Worm (Caenorhabditis elegans): ENCODE results near the gene Y43F8B.9.

Gene Y43F8B.9

DNA sequence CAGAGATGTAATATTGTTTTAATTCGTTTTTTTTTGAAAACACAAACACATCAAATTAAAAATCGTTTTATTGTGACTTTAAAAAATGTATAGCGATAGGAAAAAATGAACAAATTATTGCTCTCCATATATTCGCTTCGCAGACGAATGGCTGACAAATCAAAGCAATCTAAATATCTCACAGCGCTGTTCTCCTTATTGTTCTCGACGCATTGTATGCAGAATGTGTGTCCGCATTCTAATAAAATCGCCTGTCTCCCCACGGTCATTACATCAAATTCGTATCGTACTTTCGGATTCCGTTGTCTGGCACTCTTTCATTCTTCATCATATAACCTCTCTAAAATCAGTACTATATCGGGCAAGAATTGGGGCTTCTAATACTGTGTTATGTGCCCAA, at the start of gene Y43F8B.9:
Y43F8B.9 (plus strand) TSS at position 301 of the 400 bp plus-strand sequence.
- TF ChIP-seq W03F9.2 (tag; optimal IDR thresholded peaks at IDR 0.05) (no peak), dao-5 (tag; optimal IDR thresholded peaks at IDR 0.05) (no peak), him-1 (tag; optimal IDR thresholded peaks at IDR 0.05) (no peak)

DNA sequence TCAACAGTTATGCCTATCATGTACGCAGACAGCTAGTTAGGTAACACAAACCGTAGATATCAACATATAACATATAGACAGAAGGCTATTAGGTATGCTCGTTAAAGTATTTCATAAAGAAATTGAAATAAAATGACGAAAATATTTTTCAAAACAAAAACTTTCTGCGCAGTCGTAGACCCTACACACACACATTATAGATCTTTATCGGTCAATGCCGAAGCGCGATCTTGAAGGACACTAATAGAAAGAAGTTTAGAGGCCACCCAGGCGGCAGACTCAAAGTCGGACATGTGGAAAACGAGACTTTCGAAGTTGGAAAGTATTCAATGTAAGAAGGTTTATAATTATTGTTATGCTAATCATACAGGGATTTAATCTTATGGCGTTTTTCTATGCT, 49.0 kb upstream of the Y43F8B.9 start:
- no peak for TF ChIP-seq him-1 (tag; optimal IDR thresholded peaks at IDR 0.05)

DNA sequence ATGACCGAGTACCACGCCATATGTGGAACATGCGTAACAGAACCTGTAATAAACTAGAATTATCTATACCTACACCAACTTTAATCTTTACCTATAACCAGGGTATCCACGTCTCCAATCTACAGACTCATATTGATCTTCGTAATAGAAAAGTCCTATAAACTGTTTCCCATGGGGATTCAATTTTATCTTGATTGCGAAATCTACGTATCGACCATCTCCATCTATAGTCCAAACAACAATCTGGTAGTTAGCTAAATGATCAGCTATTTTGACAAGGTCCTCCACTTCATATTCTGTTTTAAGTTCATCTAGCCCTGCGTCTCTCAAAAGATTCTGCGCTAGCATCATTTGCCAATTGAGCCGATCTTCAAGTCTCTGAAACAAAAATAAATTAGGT, 48.3 kb upstream of the Y43F8B.9 start:
- TF ChIP-seq him-1 (tag; optimal IDR thresholded peaks at IDR 0.05) = no peak
- no peak for TF ChIP-seq W03F9.2 (tag; optimal IDR thresholded peaks at IDR 0.05)
- TF ChIP-seq dao-5 (tag; optimal IDR thresholded peaks at IDR 0.05) = no peak

DNA sequence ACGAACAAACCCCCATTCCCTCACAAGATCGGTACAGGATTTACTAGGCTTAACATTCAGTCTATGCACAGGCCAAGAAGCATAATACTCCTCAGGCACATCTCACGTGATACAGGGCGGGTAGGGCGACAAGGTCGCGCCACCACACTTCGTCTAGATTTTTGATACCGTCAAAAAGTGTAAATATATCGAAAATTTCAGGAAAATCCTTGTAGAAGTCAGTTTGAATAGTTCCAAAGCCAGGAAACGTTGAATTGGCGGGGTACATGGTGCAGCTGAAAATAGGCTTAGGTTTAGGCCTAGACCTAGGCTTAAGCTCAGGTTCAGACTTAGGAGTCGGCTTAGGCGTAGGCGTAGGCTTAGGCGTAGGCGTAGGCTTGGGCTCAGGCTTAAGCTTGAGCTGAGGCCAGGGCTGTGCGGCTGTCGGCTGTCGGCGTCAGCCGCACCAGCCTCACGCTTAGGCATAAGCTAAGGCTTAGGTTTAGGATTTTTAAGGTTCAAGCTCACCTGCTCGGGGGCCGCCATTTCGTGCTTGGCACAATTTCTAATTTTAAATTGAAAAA, 47.5 kb upstream of the Y43F8B.9 start:
- TF ChIP-seq dao-5 (tag; optimal IDR thresholded peaks at IDR 0.05) = no peak
- TF ChIP-seq W03F9.2 (tag; optimal IDR thresholded peaks at IDR 0.05) = no peak
- TF ChIP-seq him-1 (tag; optimal IDR thresholded peaks at IDR 0.05) = no peak

DNA sequence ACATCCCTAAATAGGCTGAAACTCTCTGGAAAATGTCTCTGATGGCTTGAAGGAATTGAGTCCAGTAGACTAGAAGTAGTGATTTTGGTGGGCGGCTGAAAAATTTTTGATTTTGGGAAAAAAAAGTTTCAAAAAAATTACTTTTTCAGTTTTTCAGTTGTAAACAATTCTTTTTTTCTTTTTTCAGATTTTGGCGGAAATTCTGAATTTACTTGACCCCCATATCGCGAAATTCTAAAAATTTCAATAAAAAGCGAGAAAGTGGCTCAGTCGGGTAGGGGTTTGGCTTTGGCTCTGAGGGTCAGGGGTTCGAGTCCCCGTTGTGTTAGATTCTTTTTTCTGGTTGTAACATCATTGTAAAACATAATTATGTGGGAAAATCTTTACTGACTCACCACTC, 46.9 kb upstream of the Y43F8B.9 start, which contains the start of gene srw-85:
srw-85 (minus strand) TSS at position 101 of the 400 bp plus-strand sequence.
- no peak for TF ChIP-seq W03F9.2 (tag; optimal IDR thresholded peaks at IDR 0.05)
- TF ChIP-seq him-1 (tag; optimal IDR thresholded peaks at IDR 0.05) = no peak
- TF ChIP-seq dao-5 (tag; optimal IDR thresholded peaks at IDR 0.05) = no peak

DNA sequence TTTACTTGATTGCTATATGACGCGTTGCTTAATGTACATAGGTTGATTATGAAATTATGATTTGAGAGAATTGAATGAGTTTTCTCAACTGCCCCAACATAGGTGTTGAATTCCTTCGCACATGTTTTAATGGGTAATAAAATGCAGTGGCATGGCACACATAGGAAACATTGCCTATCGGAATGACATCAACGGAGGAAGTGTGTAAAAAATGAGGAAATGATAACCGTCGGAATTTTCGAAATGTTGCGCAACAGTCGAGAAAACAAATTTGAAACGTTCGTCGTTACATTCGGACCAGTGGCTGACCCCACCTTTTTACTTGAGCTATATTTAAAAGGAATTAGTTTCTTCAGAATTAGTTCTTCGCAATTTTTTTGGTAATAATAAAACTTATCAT, 45.9 kb upstream of the Y43F8B.9 start:
- no peak for TF ChIP-seq dao-5 (tag; optimal IDR thresholded peaks at IDR 0.05)
- no peak for TF ChIP-seq W03F9.2 (tag; optimal IDR thresholded peaks at IDR 0.05)
- TF ChIP-seq him-1 (tag; optimal IDR thresholded peaks at IDR 0.05) = no peak

DNA sequence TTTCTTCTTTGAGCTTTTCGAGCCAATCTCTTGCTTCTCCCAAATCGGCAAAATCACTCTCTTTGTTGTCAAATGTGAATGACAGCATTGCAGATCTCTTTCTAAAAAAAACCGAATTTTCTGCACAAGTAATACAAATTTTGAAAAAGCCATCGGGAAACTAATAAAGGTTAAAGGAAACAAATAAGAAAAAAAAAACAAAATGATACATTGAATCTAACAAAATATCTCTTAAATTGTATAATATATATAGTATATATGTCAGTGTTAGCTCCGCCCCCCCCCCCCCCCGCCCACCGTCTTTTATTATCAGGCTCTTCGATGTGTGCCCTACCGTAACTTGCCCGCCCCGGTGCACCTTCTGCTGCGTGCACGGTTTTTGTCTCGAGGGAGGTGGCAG, 45.0 kb upstream of the Y43F8B.9 start, which contains the start of gene C25F9.11:
C25F9.11 (minus strand) TSS at position 101 of the 400 bp plus-strand sequence.
- TF ChIP-seq dao-5 (tag; optimal IDR thresholded peaks at IDR 0.05) (no peak), him-1 (tag; optimal IDR thresholded peaks at IDR 0.05) (no peak), W03F9.2 (tag; optimal IDR thresholded peaks at IDR 0.05) (no peak)

DNA sequence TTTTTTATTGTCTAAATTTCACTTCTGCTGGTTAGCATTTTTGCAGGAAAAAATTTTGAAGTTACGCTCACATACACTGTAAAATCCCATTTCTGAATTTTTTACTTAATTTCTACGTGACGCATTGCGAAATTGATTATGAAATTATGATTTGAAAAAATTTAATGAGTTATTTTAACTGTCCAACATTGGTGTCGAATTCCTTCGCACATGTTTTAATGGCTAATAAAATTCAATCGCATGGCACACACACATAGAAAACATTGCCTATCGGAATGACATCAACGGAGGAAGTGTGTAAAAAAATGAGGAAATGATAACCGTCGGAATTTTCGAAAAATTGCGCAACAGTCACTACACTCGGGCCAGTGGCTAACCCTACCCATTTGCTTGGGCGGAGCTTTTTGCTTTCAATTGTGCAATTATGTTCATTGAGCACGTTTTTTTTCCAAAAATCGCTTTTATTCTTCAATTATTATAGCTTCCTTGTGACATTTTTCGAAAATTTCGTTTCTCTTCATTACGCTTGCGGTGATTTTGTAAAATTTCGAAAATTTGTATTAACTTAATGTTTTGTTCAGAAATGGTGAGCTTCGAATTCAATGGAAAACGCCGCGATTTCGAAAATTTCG, 44.0 kb upstream of the Y43F8B.9 start, which contains the start of gene C25F9.16:
C25F9.16 (plus strand) TSS at position 582 of the 632 bp plus-strand sequence.
- TF ChIP-seq him-1 (tag; optimal IDR thresholded peaks at IDR 0.05) (no peak), dao-5 (tag; optimal IDR thresholded peaks at IDR 0.05) (no peak), W03F9.2 (tag; optimal IDR thresholded peaks at IDR 0.05) (no peak)

DNA sequence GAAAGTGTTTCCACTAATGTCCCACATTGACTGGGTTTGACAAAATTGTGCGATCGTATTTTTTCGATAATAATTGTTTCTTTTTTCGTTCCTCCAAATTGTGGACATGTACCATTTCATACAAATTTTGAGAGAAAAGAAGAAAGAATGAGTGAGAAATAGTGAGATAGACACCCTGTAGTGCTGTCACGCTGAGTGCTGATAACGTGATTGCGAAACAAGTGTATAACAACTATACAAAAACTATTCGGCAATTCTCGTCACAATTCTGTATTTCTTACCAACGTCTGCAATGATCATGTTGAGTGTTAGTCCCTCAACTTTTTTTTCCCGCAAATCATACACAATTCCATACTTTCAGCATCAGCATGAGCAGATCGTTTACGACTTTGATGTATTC, 41.6 kb upstream of the Y43F8B.9 start, which contains the start of gene C25F9.14:
C25F9.14 (plus strand) TSS at position 178 of the 400 bp plus-strand sequence.
- TF ChIP-seq W03F9.2 (tag; optimal IDR thresholded peaks at IDR 0.05) = no peak
- TF ChIP-seq dao-5 (tag; optimal IDR thresholded peaks at IDR 0.05) = no peak
- TF ChIP-seq him-1 (tag; optimal IDR thresholded peaks at IDR 0.05) = no peak

DNA sequence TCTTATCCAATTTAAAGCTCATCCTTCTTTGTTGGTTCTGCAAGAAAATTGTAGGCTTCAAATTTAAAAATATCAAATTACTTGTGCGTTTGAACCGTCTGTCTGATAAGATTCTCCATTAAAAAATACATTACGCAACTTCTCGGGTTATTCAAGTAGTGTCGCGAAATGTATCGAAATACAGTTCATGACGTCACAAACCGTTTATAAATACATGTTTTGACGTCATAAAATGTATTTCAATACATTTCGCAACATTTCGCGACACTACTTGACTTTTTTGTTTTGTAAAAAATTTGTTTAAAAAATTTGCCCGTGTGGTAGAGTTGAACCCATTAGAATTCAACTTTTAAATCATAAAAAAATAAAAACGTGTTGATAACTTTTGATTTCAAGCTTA, 34.4 kb upstream of the Y43F8B.9 start:
- TF ChIP-seq dao-5 (tag; optimal IDR thresholded peaks at IDR 0.05) (no peak), him-1 (tag; optimal IDR thresholded peaks at IDR 0.05) (no peak), W03F9.2 (tag; optimal IDR thresholded peaks at IDR 0.05) (no peak)

DNA sequence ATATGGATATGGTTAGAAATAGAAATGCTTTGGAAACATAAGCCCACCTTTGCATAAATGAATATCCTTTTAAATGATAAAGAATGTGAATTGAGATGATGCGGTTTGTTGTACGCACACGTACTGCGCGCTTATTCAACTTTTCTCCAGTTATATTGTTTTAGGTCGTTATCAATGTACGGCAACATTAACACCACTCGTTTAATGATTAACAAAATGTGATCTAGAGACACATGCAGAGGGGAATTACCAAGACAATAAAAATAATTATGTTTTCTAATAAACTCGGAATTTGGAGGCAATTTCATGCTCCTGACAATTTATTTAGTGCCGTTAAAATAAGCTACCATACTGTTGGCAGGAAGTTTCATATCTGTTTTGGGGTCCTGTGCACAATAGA, 32.5 kb upstream of the Y43F8B.9 start, which contains the start of gene M04C3.1:
M04C3.1 (minus strand) TSS at position 164 of the 400 bp plus-strand sequence.
- TF ChIP-seq dao-5 (tag; optimal IDR thresholded peaks at IDR 0.05) (no peak), him-1 (tag; optimal IDR thresholded peaks at IDR 0.05) (no peak), W03F9.2 (tag; optimal IDR thresholded peaks at IDR 0.05) (no peak)

DNA sequence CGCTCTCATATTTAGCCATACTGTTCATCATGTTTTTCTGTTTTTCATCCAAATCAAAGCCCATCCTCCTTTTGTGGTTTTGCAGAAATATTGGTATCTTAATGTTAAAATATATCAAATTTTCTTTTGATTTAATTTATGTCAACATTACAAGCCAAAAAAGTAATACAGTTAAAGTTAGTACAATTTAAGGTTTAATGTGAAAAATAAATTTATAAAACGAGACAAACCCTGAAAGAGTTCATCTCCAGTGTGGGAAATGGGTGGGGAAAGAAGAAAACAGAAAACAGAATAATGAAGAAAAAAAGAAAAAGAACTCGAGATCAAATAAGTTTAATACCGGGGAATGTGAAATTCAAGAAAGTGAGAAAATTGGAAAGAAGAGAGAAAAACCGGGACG, 29.1 kb upstream of the Y43F8B.9 start, which contains the start of gene M04C3.2:
M04C3.2 (minus strand) TSS at position 101 of the 400 bp plus-strand sequence.
- no peak for TF ChIP-seq him-1 (tag; optimal IDR thresholded peaks at IDR 0.05)
- no peak for TF ChIP-seq W03F9.2 (tag; optimal IDR thresholded peaks at IDR 0.05)
- no peak for TF ChIP-seq dao-5 (tag; optimal IDR thresholded peaks at IDR 0.05)

DNA sequence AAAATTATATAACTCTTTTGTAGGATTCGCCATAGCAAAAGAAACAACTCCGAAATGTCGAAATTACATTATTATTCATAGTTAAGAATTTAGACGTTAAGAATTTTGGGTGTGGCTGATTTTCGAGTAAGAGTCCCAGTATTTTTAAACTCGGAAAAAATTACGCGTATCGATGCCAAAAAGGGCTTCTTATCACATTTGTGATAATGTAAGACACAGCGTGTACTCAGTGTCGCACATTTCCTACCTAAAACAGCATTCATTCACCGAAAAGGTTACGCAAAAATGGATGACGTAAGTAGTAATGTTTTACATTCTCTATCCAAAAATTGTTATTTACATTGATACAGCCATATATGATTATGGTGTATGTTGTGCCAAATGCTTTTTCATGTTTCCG, 28.4 kb upstream of the Y43F8B.9 start, which contains the start of gene M04C3.5:
M04C3.5 (plus strand) TSS at position 190 of the 400 bp plus-strand sequence.
- TF ChIP-seq W03F9.2 (tag; optimal IDR thresholded peaks at IDR 0.05) (no peak), him-1 (tag; optimal IDR thresholded peaks at IDR 0.05) (no peak), dao-5 (tag; optimal IDR thresholded peaks at IDR 0.05) (no peak)

DNA sequence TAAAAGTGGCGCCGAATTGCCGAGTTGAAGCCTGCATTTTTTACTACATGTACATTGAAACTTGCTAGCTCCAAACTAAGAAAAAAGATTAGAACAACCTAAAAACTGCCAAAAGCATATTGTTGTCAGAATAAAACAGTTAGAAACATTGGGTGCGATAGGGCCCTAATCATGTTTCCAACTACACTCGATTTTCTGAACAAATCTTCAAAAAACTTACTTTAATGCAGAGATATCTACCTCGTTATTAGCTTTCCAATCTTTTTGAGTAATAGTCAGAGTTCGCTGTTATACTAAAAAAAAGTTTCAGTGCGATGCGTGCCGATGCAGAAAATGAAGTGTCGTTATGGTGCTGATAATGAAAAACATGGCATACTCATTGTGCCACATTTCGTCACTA, 22.3 kb upstream of the Y43F8B.9 start, which contains the start of the genes Y43F8B.13 and Y43F8B.14:
Y43F8B.13 (plus strand) TSS at position 301 of the 400 bp plus-strand sequence.
Y43F8B.14 (minus strand) TSS at position 322 of the 400 bp plus-strand sequence.
- TF ChIP-seq W03F9.2 (tag; optimal IDR thresholded peaks at IDR 0.05) = no peak
- no peak for TF ChIP-seq dao-5 (tag; optimal IDR thresholded peaks at IDR 0.05)
- no peak for TF ChIP-seq him-1 (tag; optimal IDR thresholded peaks at IDR 0.05)
